Worm (Caenorhabditis elegans) whole organism, young adult: ENCODE measurements around the gene nhr-211.

Source experiments
- B0336.3 ChIP-seq: fragments of 200-800 bp; sonication (Bioruptor generic); IDR thresholded peaks from 2 replicates; pipeline ENCODE4 v1.3.6; 2022; ENCODE audit warnings: missing genetic modification characterization, missing compliant biosample characterization
- D2030.7 ChIP-seq: fragments of 200-800 bp; sonication (Bioruptor generic); IDR thresholded peaks from 2 replicates; pipeline ENCODE4 v1.3.6; 2022; ENCODE audit warnings: missing genetic modification reagents, missing genetic modification characterization, missing compliant biosample characterization
- F52B5.7 ChIP-seq: sonication (generic microtip); optimal IDR thresholded peaks from 2 replicates; lab custom pipeline; 2016; ENCODE audit warnings: mild to moderate bottlenecking, missing genetic modification characterization, missing compliant biosample characterization
- T07F8.4 ChIP-seq: sonication (generic microtip); optimal IDR thresholded peaks from 2 replicates; lab custom pipeline; 2016; ENCODE audit warnings: mild to moderate bottlenecking, missing genetic modification characterization, moderate library complexity, missing compliant biosample characterization
- Y53F4B.3 ChIP-seq: fragments of 200-800 bp; sonication (Bioruptor generic); IDR thresholded peaks from 2 replicates; pipeline ENCODE4 v1.3.6; 2022; ENCODE audit warnings: missing genetic modification reagents, missing genetic modification characterization, missing compliant biosample characterization
- Y53G8AR.9 ChIP-seq: fragments of 200-800 bp; sonication (Bioruptor generic); conservative IDR thresholded peaks from 2 replicates; pipeline ENCODE4 v1.3.6; 2022; ENCODE audit warnings: missing genetic modification reagents, missing genetic modification characterization, missing compliant biosample characterization
- attf-5 ChIP-seq: fragments of 200-800 bp; sonication (Bioruptor generic); optimal IDR thresholded peaks from 2 replicates; lab custom pipeline; 2018; ENCODE audit warnings: mild to moderate bottlenecking, missing genetic modification characterization, missing compliant biosample characterization
- cebp-1 ChIP-seq, 2 experiments: fragments of 200-800 bp in 1 of 2; sonication (Bioruptor generic) in 1 of 2; sonication (generic microtip) in 1 of 2; IDR thresholded peaks in 1 of 2; optimal IDR thresholded peaks in 1 of 2; 2 replicates each; pipeline versions ENCODE4 v1.3.6 to Lab custom; 2017 to 2022; ENCODE audit warnings: missing compliant biosample characterization in 2 of 2, missing genetic modification characterization in 2 of 2, mild to moderate bottlenecking in 1 of 2, missing genetic modification reagents in 1 of 2, moderate library complexity in 1 of 2
- ceh-79 ChIP-seq: sonication (generic microtip); optimal IDR thresholded peaks from 2 replicates; lab custom pipeline; 2017; ENCODE audit warnings: mild to moderate bottlenecking, missing genetic modification characterization, missing compliant biosample characterization
- ceh-91 ChIP-seq: fragments of 200-800 bp; sonication (Bioruptor generic); IDR thresholded peaks from 2 replicates; pipeline ENCODE4 v1.3.6; 2022; ENCODE audit warnings: missing genetic modification reagents, missing genetic modification characterization, missing compliant biosample characterization
- die-1 ChIP-seq: sonication (generic microtip); optimal IDR thresholded peaks from 2 replicates; lab custom pipeline; 2016; ENCODE audit warnings: missing genotype, mild to moderate bottlenecking, missing genetic modification characterization, missing compliant biosample characterization
- dox-1 ChIP-seq: fragments of 200-800 bp; sonication (Bioruptor generic); IDR thresholded peaks from 2 replicates; pipeline ENCODE4 v1.3.6; 2022; ENCODE audit warnings: missing genetic modification reagents, missing genetic modification characterization, missing compliant biosample characterization
- dpl-1 ChIP-seq: fragments of 150-350 bp; optimal IDR thresholded peaks from 2 replicates; lab custom pipeline; 2014; ENCODE audit warnings: missing biosample characterization, missing genetic modification reagents, missing genetic modification characterization
- egrh-3 ChIP-seq: fragments of 200-800 bp; sonication (Bioruptor generic); IDR thresholded peaks from 2 replicates; pipeline ENCODE4 v1.3.6; 2022; ENCODE audit warnings: missing genetic modification reagents, missing genetic modification characterization, missing compliant biosample characterization
- ekl-4 ChIP-seq: fragments of 200-800 bp; sonication (Bioruptor generic); IDR thresholded peaks from 2 replicates; pipeline ENCODE4 v1.3.6; 2022; ENCODE audit warnings: missing genetic modification reagents, missing genetic modification characterization, missing compliant biosample characterization
- hlh-26 ChIP-seq: fragments of 200-800 bp; sonication (Bioruptor generic); conservative IDR thresholded peaks from 2 replicates; pipeline ENCODE4 v1.3.6; 2022; ENCODE audit warnings: missing genetic modification reagents, missing genetic modification characterization, missing compliant biosample characterization
- lin-26 ChIP-seq: fragments of 200-800 bp; sonication (Bioruptor generic); IDR thresholded peaks from 2 replicates; pipeline ENCODE4 v1.3.6; 2022; ENCODE audit warnings: missing genetic modification reagents, missing genetic modification characterization, missing compliant biosample characterization
- lin-35 ChIP-seq, 3 experiments: fragments of 150-350 bp in 2 of 3; sonication (generic microtip) in 1 of 3; optimal IDR thresholded peaks; 2 replicates each; lab custom pipeline; 2014 to 2018; ENCODE audit warnings: missing biosample characterization in 3 of 3, missing genetic modification characterization in 3 of 3, missing genetic modification reagents in 3 of 3
- lin-40 ChIP-seq: sonication (generic microtip); optimal IDR thresholded peaks from 2 replicates; lab custom pipeline; 2016; ENCODE audit warnings: missing genetic modification characterization, mild to moderate bottlenecking, missing compliant biosample characterization, missing genotype, missing genetic modification reagents
- nfya-2 ChIP-seq: fragments of 200-800 bp; sonication (Bioruptor generic); IDR thresholded peaks from 2 replicates; pipeline ENCODE4 v1.3.6; 2022; ENCODE audit warnings: missing genetic modification reagents, missing genetic modification characterization, missing compliant biosample characterization
- nhr-27 ChIP-seq: fragments of 200-800 bp; sonication (Bioruptor generic); optimal IDR thresholded peaks from 2 replicates; lab custom pipeline; 2018; ENCODE audit warnings: mild to moderate bottlenecking, missing genetic modification characterization, moderate library complexity, missing compliant biosample characterization
- nhr-80 ChIP-seq: sonication (generic microtip); optimal IDR thresholded peaks from 2 replicates; lab custom pipeline; 2016; ENCODE audit warnings: missing genetic modification characterization, missing compliant biosample characterization
- rec-8 ChIP-seq, 2 experiments: sonication (generic microtip); optimal IDR thresholded peaks; 2 replicates each; lab custom pipeline; 2016; ENCODE audit warnings: mild to moderate bottlenecking in 2 of 2, missing genetic modification characterization in 2 of 2, missing genetic modification reagents in 2 of 2, missing genotype in 2 of 2, missing biosample characterization in 1 of 2, missing compliant biosample characterization in 1 of 2, moderate library complexity in 1 of 2
- sdz-38 ChIP-seq: sonication (generic microtip); optimal IDR thresholded peaks from 2 replicates; lab custom pipeline; 2016; ENCODE audit warnings: missing genotype, missing genetic modification characterization, missing compliant biosample characterization
- snpc-1.1 ChIP-seq: sonication (generic microtip); optimal IDR thresholded peaks from 2 replicates; lab custom pipeline; 2017; ENCODE audit warnings: missing genetic modification characterization, mild to moderate bottlenecking, missing compliant biosample characterization, antibody characterized with exemption, moderate library complexity, missing genotype, missing genetic modification reagents; ENCODE audit not compliant: insufficient read depth
- snpc-1.3 ChIP-seq: sonication (generic microtip); optimal IDR thresholded peaks from 2 replicates; lab custom pipeline; 2017; ENCODE audit warnings: missing genetic modification characterization, mild to moderate bottlenecking, missing compliant biosample characterization, antibody characterized with exemption, moderate library complexity, missing genotype, missing genetic modification reagents; ENCODE audit not compliant: insufficient read depth
- snpc-4 ChIP-seq, 5 experiments: fragments of 150-350 bp in 1 of 5; sonication (generic microtip) in 4 of 5; optimal IDR thresholded peaks; 2 replicates each; lab custom pipeline; 2014 to 2018; ENCODE audit warnings: missing genetic modification characterization in 5 of 5, missing biosample characterization in 3 of 5, antibody characterized with exemption in 2 of 5, mild to moderate bottlenecking in 2 of 5, missing compliant biosample characterization in 2 of 5, missing genotype in 2 of 5, moderate library complexity in 2 of 5, missing genetic modification reagents in 1 of 5
- sptf-2 ChIP-seq: fragments of 200-800 bp; sonication (Bioruptor generic); optimal IDR thresholded peaks from 2 replicates; lab custom pipeline; 2018; ENCODE audit warnings: mild to moderate bottlenecking, missing genetic modification characterization, missing compliant biosample characterization
- tlf-1 ChIP-seq: fragments of 200-800 bp; sonication (Bioruptor generic); optimal IDR thresholded peaks from 2 replicates; lab custom pipeline; 2018; ENCODE audit warnings: mild to moderate bottlenecking, missing genetic modification characterization, missing compliant biosample characterization
- zfh-2 ChIP-seq: fragments of 200-800 bp; sonication (Bioruptor generic); conservative IDR thresholded peaks from 2 replicates; pipeline ENCODE4 v1.3.6; 2022; ENCODE audit warnings: missing genetic modification reagents, missing genetic modification characterization, missing compliant biosample characterization
- ztf-26 ChIP-seq: sonication (generic microtip); optimal IDR thresholded peaks from 2 replicates; lab custom pipeline; 2017; ENCODE audit warnings: missing genetic modification characterization, missing compliant biosample characterization
- ztf-28 ChIP-seq: fragments of 200-800 bp; sonication (Bioruptor generic); IDR thresholded peaks from 2 replicates; pipeline ENCODE4 v1.3.6; 2022; ENCODE audit warnings: missing genetic modification reagents, missing genetic modification characterization, missing compliant biosample characterization
- ztf-6 ChIP-seq: fragments of 200-800 bp; sonication (Bioruptor generic); IDR thresholded peaks from 2 replicates; pipeline ENCODE4 v1.3.6; 2022; ENCODE audit warnings: missing genetic modification reagents, missing genetic modification characterization, missing compliant biosample characterization

Gene nhr-211

DNA sequence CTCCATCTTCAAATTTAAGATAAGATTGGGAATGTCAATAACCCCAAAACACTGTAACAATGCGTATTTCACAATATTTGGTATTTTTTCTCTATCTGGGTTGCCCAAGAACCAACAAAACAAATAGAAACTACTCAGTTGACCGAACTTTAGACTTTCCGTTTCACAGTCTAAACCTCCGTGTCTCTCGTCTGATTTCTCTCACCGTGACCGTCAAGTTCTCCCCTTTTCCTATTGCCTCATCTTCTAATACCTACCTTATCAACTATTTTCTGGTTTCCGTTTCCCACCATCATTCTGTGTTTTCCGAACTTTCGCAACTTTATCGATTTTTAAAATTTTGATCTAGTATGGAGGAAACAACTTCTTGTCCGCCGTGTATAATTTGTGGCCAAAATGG is 7.5 kb downstream of the nhr-211 start, which contains the start of gene nhr-131:
Gene nhr-131, plus strand, starts transcription at position 87 of the 400 bp plus-strand sequence.
- TF ChIP-seq nhr-80 (tag; lab: Kevin White, UChicago) (peak; percentile 77), attf-5 (GFP tag; lab: Kevin White, UChicago) (peak; percentile 54), nhr-27 (tag; lab: Kevin White, UChicago) (no peak), dox-1 (GFP tag; lab: Robert Waterston, UW) (peak; percentile 41), nfya-2 (GFP tag; lab: Robert Waterston, UW) (no peak), lin-40 (tag; lab: Kevin White, UChicago) (peak; percentile 20), cebp-1 (GFP tag; IDR thresholded peaks at IDR 0.05; lab: Robert Waterston, UW) (peak; percentile 73), cebp-1 (tag; optimal IDR thresholded peaks at IDR 0.05; lab: Kevin White, UChicago) (peak; percentile 89)

DNA sequence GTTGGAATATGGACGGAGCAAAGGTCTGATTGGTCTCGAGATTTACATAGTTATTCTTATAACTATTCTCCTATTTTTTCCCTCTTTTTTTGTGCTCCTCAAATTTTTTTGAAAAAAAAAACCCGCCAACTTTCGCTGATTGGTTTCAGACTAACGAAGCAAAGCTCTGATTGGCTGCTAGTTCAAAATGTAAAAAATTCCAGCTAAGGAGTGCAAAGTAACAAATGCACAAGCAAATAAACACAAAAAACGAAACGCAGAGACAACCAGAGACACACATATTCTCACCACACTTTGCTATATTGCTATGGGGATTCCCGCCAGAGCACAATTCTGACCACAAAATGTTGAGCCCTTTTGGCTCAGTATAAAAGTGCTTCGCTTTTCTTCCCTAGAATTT is 10.6 kb downstream of the nhr-211 start, which contains the start of gene T01G6.1:
Gene T01G6.1, plus strand, starts transcription at position 301 of the 400 bp plus-strand sequence.
- no peak for TF ChIP-seq ztf-26
- no peak for TF ChIP-seq tlf-1 (GFP tag; lab: Kevin White, UChicago)
- no peak for TF ChIP-seq lin-35 (GFP tag; optimal IDR thresholded peaks at IDR 0.05; lab: Kevin White, UChicago)
- TF ChIP-seq B0336.3 (GFP tag; lab: Robert Waterston, UW), result no peak
- TF ChIP-seq rec-8 (tag; optimal IDR thresholded peaks at IDR 0.05; lab: Kevin White, UChicago), result no peak
- TF ChIP-seq ztf-6 (GFP tag; lab: Robert Waterston, UW), result no peak
- no peak for TF ChIP-seq Y53F4B.3 (GFP tag; lab: Robert Waterston, UW)
- no peak for TF ChIP-seq snpc-1.3 (tag; lab: Kevin White, UChicago)
- no peak for TF ChIP-seq die-1 (tag; lab: Kevin White, UChicago)
- TF ChIP-seq snpc-1.1 (tag; lab: Kevin White, UChicago), result no peak
- no peak for TF ChIP-seq ceh-79 (tag; lab: Kevin White, UChicago)
- no peak for TF ChIP-seq ekl-4
- TF ChIP-seq hlh-26, result no peak

DNA sequence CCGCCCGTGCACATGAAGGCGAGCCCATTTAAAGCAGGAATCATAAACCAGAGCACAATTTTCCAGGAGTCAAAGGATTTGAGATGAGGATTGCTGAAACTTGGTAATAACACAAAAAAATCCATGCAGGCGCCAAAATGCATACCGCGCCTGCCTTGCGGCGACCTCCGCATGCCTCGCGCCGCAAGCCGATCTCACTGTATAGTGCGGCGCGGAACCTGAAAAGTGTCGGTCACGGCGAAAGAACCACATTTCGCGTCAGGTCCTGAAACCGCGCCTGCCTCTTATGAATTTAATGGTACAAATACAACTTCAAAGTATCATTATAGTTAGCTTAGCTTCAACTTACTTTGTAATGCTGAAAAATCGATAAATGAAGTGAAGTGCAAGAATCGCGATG is 13.8 kb downstream of the nhr-211 start:
- no peak for TF ChIP-seq dpl-1
- TF ChIP-seq snpc-4 (GFP tag; optimal IDR thresholded peaks at IDR 0.05; lab: Kevin White, UChicago), result no peak
- TF ChIP-seq snpc-4 (tag; optimal IDR thresholded peaks at IDR 0.05; lab: Kevin White, UChicago), result peak in 1 of 4 experiments; percentile 1
- peak; percentile 73 for TF ChIP-seq zfh-2 (GFP tag; lab: Robert Waterston, UW)

DNA sequence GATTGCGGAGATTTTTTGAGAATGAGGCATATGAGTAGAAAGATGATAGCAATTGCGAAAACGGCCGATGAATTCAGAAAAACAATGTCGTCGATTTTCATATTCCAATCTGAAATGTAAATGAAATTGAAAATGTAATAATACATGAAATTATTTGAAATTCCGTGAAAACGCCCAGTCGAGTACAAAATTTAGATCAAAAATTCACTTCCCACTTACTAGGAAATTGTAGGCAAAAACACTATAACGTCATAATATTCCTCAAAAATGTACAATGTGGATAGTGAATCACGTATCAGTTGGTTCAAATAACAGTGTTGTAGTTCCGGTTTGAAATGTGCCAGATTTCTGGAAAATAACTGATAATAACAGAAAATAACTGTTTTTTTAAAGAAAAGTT is 14.4 kb downstream of the nhr-211 start, which contains the start of gene str-256:
Gene str-256, minus strand, starts transcription at position 101 of the 400 bp plus-strand sequence.
- TF ChIP-seq ceh-91 (GFP tag; lab: Robert Waterston, UW), result no peak
- TF ChIP-seq ztf-28 (GFP tag; lab: Robert Waterston, UW), result no peak
- no peak for TF ChIP-seq Y53G8AR.9 (GFP tag; lab: Robert Waterston, UW)
- TF ChIP-seq F52B5.7 (tag; lab: Kevin White, UChicago), result no peak
- no peak for TF ChIP-seq lin-26
- TF ChIP-seq tlf-1 (GFP tag; lab: Kevin White, UChicago), result no peak
- no peak for TF ChIP-seq egrh-3 (GFP tag; lab: Robert Waterston, UW)
- no peak for TF ChIP-seq ekl-4
- no peak for TF ChIP-seq sptf-2 (GFP tag; lab: Kevin White, UChicago)
- no peak for TF ChIP-seq D2030.7 (GFP tag; lab: Robert Waterston, UW)
- TF ChIP-seq lin-35 (GFP tag; optimal IDR thresholded peaks at IDR 0.05; lab: Kevin White, UChicago), result no peak
- no peak for TF ChIP-seq sdz-38 (tag; lab: Kevin White, UChicago)
- no peak for TF ChIP-seq T07F8.4 (tag; lab: Kevin White, UChicago)
- TF ChIP-seq, all 124 proteins: peak for 0
